Worm (Caenorhabditis elegans): ENCODE data around the gene F58B4.2.

Gene F58B4.2

ce11 chrV:10886405-10886887, 31.8 kb downstream of the F58B4.2 start, which contains the start of gene F32D8.3:
Gene F32D8.3 (plus strand): TSS chrV:10886837.
- no peak for TF ChIP-seq unc-62 (GFP tag; optimal IDR thresholded peaks at IDR 0.05)

ce11 chrV:10883478-10883877, 34.8 kb downstream of the F58B4.2 start, which contains the start of gene F32D8.2:
Gene F32D8.2 (plus strand): TSS chrV:10883778.
- no peak for TF ChIP-seq unc-62 (GFP tag; optimal IDR thresholded peaks at IDR 0.05)

- no peak for TF ChIP-seq unc-62 (GFP tag; optimal IDR thresholded peaks at IDR 0.05)
Observed at ce11 chrV:10880138-10880882, 38.0 kb downstream of the F58B4.2 start, which contains the start of gene F32D8.1. Gene F32D8.1 (plus strand): TSS chrV:10880832.

ce11 chrV:10877808-10878600, 40.3 kb downstream of the F58B4.2 start:
- no peak for TF ChIP-seq unc-62 (GFP tag; optimal IDR thresholded peaks at IDR 0.05)

- no peak for TF ChIP-seq unc-62 (GFP tag; optimal IDR thresholded peaks at IDR 0.05)
Observed at ce11 chrV:10876512-10876911, 41.8 kb downstream of the F58B4.2 start.

- TF ChIP-seq unc-62 (GFP tag; optimal IDR thresholded peaks at IDR 0.05) = no peak
Observed at ce11 chrV:10874938-10875599, 43.2 kb downstream of the F58B4.2 start.

ce11 chrV:10873190-10873589, 45.1 kb downstream of the F58B4.2 start:
- TF ChIP-seq unc-62 (GFP tag; optimal IDR thresholded peaks at IDR 0.05) = no peak

- no peak for TF ChIP-seq unc-62 (GFP tag; optimal IDR thresholded peaks at IDR 0.05)
Observed at ce11 chrV:10871457-10871861, 46.8 kb downstream of the F58B4.2 start.

- no peak for TF ChIP-seq unc-62 (GFP tag; optimal IDR thresholded peaks at IDR 0.05)
Observed at ce11 chrV:10870050-10870449, 48.2 kb downstream of the F58B4.2 start.
